Fruit fly (Drosophila melanogaster) whole organism, embryonic: ENCODE results near the gene CG6659.

ENCODE experiments used
- Atf6 ChIP-seq: fragments of 200-800 bp; sonication (Bioruptor generic); IDR thresholded peaks from 2 replicates; pipeline ENCODE4 v1.3.6; 2022; ENCODE audit warnings: missing biosample characterization, missing genetic modification characterization
- BEAF-32 ChIP-seq: fragments of 200-800 bp; sonication (Bioruptor generic); optimal IDR thresholded peaks from 3 replicates; lab custom pipeline; 2017; ENCODE audit warnings: missing biosample characterization, missing genetic modification characterization, mild to moderate bottlenecking, moderate library complexity, missing genetic modification reagents
- Bgb ChIP-seq: fragments of 200-800 bp; sonication (Bioruptor generic); IDR thresholded peaks from 2 replicates; pipeline ENCODE4 v1.3.6; 2022; ENCODE audit warnings: missing biosample characterization, missing genetic modification characterization; ENCODE audit not compliant: partially characterized antibody
- CG10267 ChIP-seq: fragments of 200-800 bp; sonication (Bioruptor generic); optimal IDR thresholded peaks from 2 replicates; lab custom pipeline; 2018; ENCODE audit warnings: missing biosample characterization, mild to moderate bottlenecking, missing genetic modification characterization, moderate library complexity
- CG10565 ChIP-seq: fragments of 200-800 bp; sonication (Bioruptor generic); optimal IDR thresholded peaks from 3 replicates; lab custom pipeline; 2016; ENCODE audit warnings: missing biosample characterization, mild to moderate bottlenecking, missing genetic modification characterization
- CG11696 ChIP-seq: fragments of 200-800 bp; sonication (Bioruptor generic); IDR thresholded peaks from 2 replicates; pipeline ENCODE4 v1.3.6; 2022; ENCODE audit warnings: missing biosample characterization, missing genetic modification characterization
- CG12071 ChIP-seq: fragments of 200-800 bp; sonication (Bioruptor generic); optimal IDR thresholded peaks from 3 replicates; lab custom pipeline; 2018; ENCODE audit warnings: missing biosample characterization, mild to moderate bottlenecking, missing genetic modification characterization
- CG12391 ChIP-seq: fragments of 200-800 bp; sonication (Bioruptor generic); optimal IDR thresholded peaks from 3 replicates; lab custom pipeline; 2018; ENCODE audit warnings: missing biosample characterization, mild to moderate bottlenecking, missing genetic modification characterization, moderate library complexity
- CG12942 ChIP-seq: fragments of 200-800 bp; sonication (Bioruptor generic); optimal IDR thresholded peaks from 3 replicates; lab custom pipeline; 2016; ENCODE audit warnings: missing biosample characterization, missing genetic modification characterization
- CG13287 ChIP-seq: fragments of 200-800 bp; sonication (Bioruptor generic); IDR thresholded peaks from 2 replicates; pipeline ENCODE4 v1.3.6; 2022; ENCODE audit warnings: missing biosample characterization, missing genetic modification characterization; ENCODE audit not compliant: partially characterized antibody
- CG16813 ChIP-seq: fragments of 200-800 bp; sonication (Bioruptor generic); IDR thresholded peaks from 3 replicates; pipeline ENCODE4 v1.3.6; 2022; ENCODE audit warnings: missing biosample characterization, missing genetic modification characterization; ENCODE audit not compliant: partially characterized antibody
- CG30020 ChIP-seq: fragments of 200-800 bp; optimal IDR thresholded peaks from 2 replicates; lab custom pipeline; 2019; ENCODE audit warnings: missing biosample characterization, mild to moderate bottlenecking, missing genetic modification characterization, moderate library complexity
- CG32532 ChIP-seq: fragments of 200-800 bp; sonication (Bioruptor generic); IDR thresholded peaks from 2 replicates; pipeline ENCODE4 v1.3.6; 2022; ENCODE audit warnings: missing biosample characterization, missing genetic modification characterization
- CG33213 ChIP-seq: fragments of 200-800 bp; sonication (Bioruptor generic); optimal IDR thresholded peaks from 3 replicates; lab custom pipeline; 2016; ENCODE audit warnings: missing biosample characterization, missing genetic modification characterization
- CG34224 ChIP-seq: fragments of 200-800 bp; sonication (Bioruptor generic); IDR thresholded peaks from 3 replicates; pipeline ENCODE4 v1.3.6; 2022; ENCODE audit warnings: missing biosample characterization, missing genetic modification characterization; ENCODE audit not compliant: partially characterized antibody
- CG4617 ChIP-seq: fragments of 200-800 bp; sonication (Bioruptor generic); optimal IDR thresholded peaks from 3 replicates; lab custom pipeline; 2016; ENCODE audit warnings: missing biosample characterization, missing genetic modification characterization, borderline replicate concordance
- CHES-1-like ChIP-seq: fragments of 200-800 bp; sonication (Bioruptor generic); optimal IDR thresholded peaks from 2 replicates; lab custom pipeline; 2016; ENCODE audit warnings: missing biosample characterization, missing genetic modification characterization
- Doc3 ChIP-seq: fragments of 200-800 bp; sonication (Bioruptor generic); IDR thresholded peaks from 3 replicates; pipeline ENCODE4 v1.3.6; 2022; ENCODE audit warnings: missing biosample characterization, missing genetic modification characterization; ENCODE audit not compliant: partially characterized antibody
- E2f2 ChIP-seq: fragments of 200-800 bp; sonication (Bioruptor generic); IDR thresholded peaks from 2 replicates; pipeline ENCODE4 v1.3.6; 2022; ENCODE audit warnings: missing biosample characterization, missing genetic modification characterization
- Ets97D ChIP-seq: fragments of 200-800 bp; sonication (Bioruptor generic); optimal IDR thresholded peaks from 3 replicates; lab custom pipeline; 2016; ENCODE audit warnings: missing biosample characterization, missing genetic modification characterization
- GATAe ChIP-seq: fragments of 200-800 bp; sonication (Bioruptor generic); conservative IDR thresholded peaks from 2 replicates; pipeline ENCODE4 v1.3.6; 2022; ENCODE audit warnings: missing biosample characterization, missing genetic modification characterization
- Hsf ChIP-seq: fragments of 200-800 bp; sonication (Bioruptor generic); optimal IDR thresholded peaks from 3 replicates; lab custom pipeline; 2016; ENCODE audit warnings: missing biosample characterization, missing genetic modification characterization
- Lpt ChIP-seq: fragments of >200 bp; optimal IDR thresholded peaks from 2 replicates; lab custom pipeline; 2018; ENCODE audit warnings: missing biosample characterization, missing genetic modification characterization
- MESR4 ChIP-seq: fragments of 200-800 bp; sonication (Bioruptor generic); optimal IDR thresholded peaks from 2 replicates; lab custom pipeline; 2018; ENCODE audit warnings: missing biosample characterization, mild to moderate bottlenecking, missing genetic modification characterization, moderate library complexity
- Med ChIP-seq: fragments of 200-800 bp; sonication (Bioruptor generic); peaks from one replicate; lab custom pipeline; 2016; ENCODE audit warnings: missing biosample characterization, missing genetic modification characterization, mild to moderate bottlenecking, inconsistent platforms, moderate library complexity
- NfI ChIP-seq: fragments of 200-800 bp; sonication (Bioruptor generic); optimal IDR thresholded peaks from 3 replicates; lab custom pipeline; 2018; ENCODE audit warnings: missing biosample characterization, mild to moderate bottlenecking, missing genetic modification characterization, moderate library complexity
- Six4 ChIP-seq: fragments of 200-800 bp; sonication (Bioruptor generic); optimal IDR thresholded peaks from 2 replicates; lab custom pipeline; 2016; ENCODE audit warnings: missing biosample characterization, missing genetic modification characterization
- Ssrp ChIP-seq: fragments of 200-800 bp; sonication (Bioruptor generic); optimal IDR thresholded peaks from 2 replicates; lab custom pipeline; 2018; ENCODE audit warnings: missing biosample characterization, mild to moderate bottlenecking, missing genetic modification characterization, moderate library complexity
- Vsx1 ChIP-seq: fragments of 200-800 bp; sonication (Bioruptor generic); optimal IDR thresholded peaks from 2 replicates; lab custom pipeline; 2017; ENCODE audit warnings: missing biosample characterization, mild to moderate bottlenecking, missing genetic modification characterization, missing genetic modification reagents
- ase ChIP-seq: fragments of 200-800 bp; sonication (Bioruptor generic); IDR thresholded peaks from 3 replicates; pipeline ENCODE4 v1.3.6; 2022; ENCODE audit warnings: missing biosample characterization, missing genetic modification characterization
- chif ChIP-seq, 2 experiments: fragments of 200-800 bp; sonication (Bioruptor generic); optimal IDR thresholded peaks; 3 replicates each; lab custom pipeline; 2016; ENCODE audit warnings: missing biosample characterization in 2 of 2, missing genetic modification characterization in 2 of 2
- croc ChIP-seq: fragments of 200-800 bp; sonication (Bioruptor generic); conservative IDR thresholded peaks from 3 replicates; pipeline ENCODE4 v1.3.6; 2022; ENCODE audit warnings: missing biosample characterization, missing genetic modification characterization
- disco-r ChIP-seq: fragments of 200-800 bp; sonication (Bioruptor generic); optimal IDR thresholded peaks from 2 replicates; lab custom pipeline; 2016; ENCODE audit warnings: missing biosample characterization, missing genetic modification characterization
- ewg ChIP-seq: fragments of 200-800 bp; sonication (Bioruptor generic); optimal IDR thresholded peaks from 3 replicates; lab custom pipeline; 2017; ENCODE audit warnings: mild to moderate bottlenecking, missing biosample characterization, missing genetic modification reagents, missing genetic modification characterization
- exex ChIP-seq: fragments of 200-800 bp; sonication (Bioruptor generic); optimal IDR thresholded peaks from 4 replicates; lab custom pipeline; 2018; ENCODE audit warnings: missing biosample characterization, mild to moderate bottlenecking, missing genetic modification characterization, moderate library complexity
- gcm ChIP-seq: fragments of 200-800 bp; sonication (Bioruptor generic); optimal IDR thresholded peaks from 2 replicates; lab custom pipeline; 2019; ENCODE audit warnings: missing biosample characterization, mild to moderate bottlenecking, missing genetic modification characterization, moderate library complexity
- gfzf ChIP-seq: fragments of 200-800 bp; sonication (Bioruptor generic); optimal IDR thresholded peaks from 2 replicates; lab custom pipeline; 2016; ENCODE audit warnings: missing biosample characterization, mild to moderate bottlenecking, missing genetic modification characterization, moderate library complexity
- hbn ChIP-seq: fragments of 200-800 bp; sonication (Bioruptor generic); IDR thresholded peaks from 2 replicates; pipeline ENCODE4 v1.3.6; 2022; ENCODE audit warnings: missing biosample characterization, missing genetic modification characterization; ENCODE audit not compliant: partially characterized antibody
- inv ChIP-seq: fragments of 200-800 bp; sonication (Bioruptor generic); IDR thresholded peaks from 2 replicates; pipeline ENCODE4 v1.3.6; 2022; ENCODE audit warnings: missing biosample characterization, missing genetic modification characterization; ENCODE audit not compliant: partially characterized antibody
- knrl ChIP-seq: fragments of 200-800 bp; sonication (Bioruptor generic); IDR thresholded peaks from 3 replicates; pipeline ENCODE4 v1.3.6; 2022; ENCODE audit warnings: missing biosample characterization, missing genetic modification characterization; ENCODE audit not compliant: partially characterized antibody
- lola ChIP-seq, 3 experiments: fragments of >200 bp in 2 of 3; fragments of 200-800 bp in 1 of 3; sonication (Bioruptor generic) in 1 of 3; optimal IDR thresholded peaks; 2 replicates each; lab custom pipeline; 2017 to 2019; ENCODE audit warnings: missing biosample characterization in 3 of 3, missing genetic modification characterization in 3 of 3, mild to moderate bottlenecking in 1 of 3, moderate library complexity in 1 of 3
- nmo ChIP-seq: fragments of 200-800 bp; sonication (Bioruptor generic); optimal IDR thresholded peaks from 2 replicates; lab custom pipeline; 2018; ENCODE audit warnings: missing biosample characterization, mild to moderate bottlenecking, missing genetic modification characterization, moderate library complexity
- psq ChIP-seq: fragments of 200-800 bp; sonication (Bioruptor generic); optimal IDR thresholded peaks from 2 replicates; lab custom pipeline; 2017; ENCODE audit warnings: missing biosample characterization, missing genetic modification characterization
- rib ChIP-seq: fragments of 200-800 bp; sonication (Bioruptor generic); IDR thresholded peaks from 2 replicates; pipeline ENCODE4 v1.3.6; 2022; ENCODE audit warnings: missing biosample characterization, missing genetic modification characterization
- sens ChIP-seq: fragments of 200-800 bp; sonication (Bioruptor generic); peaks from one replicate; lab custom pipeline; 2016; ENCODE audit warnings: missing biosample characterization, missing genetic modification characterization
- stwl ChIP-seq: fragments of 200-800 bp; sonication (Bioruptor generic); optimal IDR thresholded peaks from 3 replicates; lab custom pipeline; 2018; ENCODE audit warnings: missing biosample characterization, mild to moderate bottlenecking, missing genetic modification characterization, moderate library complexity
- trem ChIP-seq: fragments of 200-800 bp; optimal IDR thresholded peaks from 3 replicates; lab custom pipeline; 2019; ENCODE audit warnings: missing biosample characterization, mild to moderate bottlenecking, missing genetic modification characterization, moderate library complexity
- vnd ChIP-seq: fragments of 200-800 bp; sonication (Bioruptor generic); IDR thresholded peaks from 3 replicates; pipeline ENCODE4 v1.3.6; 2022; ENCODE audit warnings: missing biosample characterization, missing genetic modification characterization; ENCODE audit not compliant: partially characterized antibody
- zen2 ChIP-seq: fragments of 200-800 bp; sonication (Bioruptor generic); IDR thresholded peaks from 3 replicates; pipeline ENCODE4 v1.3.6; 2022; ENCODE audit warnings: missing biosample characterization, missing genetic modification characterization; ENCODE audit not compliant: partially characterized antibody

CG6659 gene

dm6 chrX:18652879-18653278, 4.2 kb downstream of the CG6659 start, which contains the start of gene Ing3 (continued):
- TF ChIP-seq CG11696 (GFP tag; lab: Robert Waterston, UW) (no peak), exex (no peak), vnd (peak; percentile 52; the same call in 1 of the 3 replicates), inv (GFP tag; lab: Robert Waterston, UW) (peak; percentile 51; the same call in 1 of the 2 replicates), CG12071 (GFP tag; lab: Kevin White, UChicago) (no peak), psq (GFP tag; lab: Kevin White, UChicago) (no peak), Bgb (GFP tag; lab: Robert Waterston, UW) (peak; percentile 74), stwl (peak; percentile 30), Med (GFP tag; lab: Kevin White, UChicago) (peak; percentile 49), gfzf (GFP tag; lab: Kevin White, UChicago) (peak; percentile 83), CG10565 (no peak), Six4 (no peak), CG13287 (GFP tag; lab: Robert Waterston, UW) (peak; percentile 75), CG10267 (tag; lab: Kevin White, UChicago) (peak; percentile 45), croc (GFP tag; lab: Robert Waterston, UW) (no peak), knrl (peak; percentile 60), Ssrp (tag; lab: Kevin White, UChicago) (no peak), GATAe (GFP tag; lab: Robert Waterston, UW) (no peak), CG12942 (GFP tag; lab: Kevin White, UChicago) (no peak), sens (no peak), nmo (peak; percentile 28), CG16813 (peak; percentile 74), CG30020 (tag; lab: Kevin White, UChicago) (no peak), ewg (GFP tag; lab: Kevin White, UChicago) (peak; percentile 25), chif (GFP tag; optimal IDR thresholded peaks at IDR 0.05; lab: Kevin White, UChicago) (no peak), CG34224 (GFP tag; lab: Robert Waterston, UW) (peak; percentile 53; the same call in 2 of the 3 replicates), CG32532 (GFP tag; lab: Robert Waterston, UW) (no peak), CG4617 (GFP tag; lab: Kevin White, UChicago) (peak; percentile 70), Vsx1 (GFP tag; lab: Kevin White, UChicago) (no peak), hbn (GFP tag; lab: Robert Waterston, UW) (peak; percentile 51; the same call in 1 of the 2 replicates), Lpt (no peak), CHES-1-like (no peak), Hsf (GFP tag; lab: Kevin White, UChicago) (no peak), ase (no peak), Ets97D (GFP tag; lab: Kevin White, UChicago) (peak; percentile 30), trem (tag; lab: Kevin White, UChicago) (peak; percentile 80), MESR4 (peak; percentile 64), NfI (GFP tag; lab: Kevin White, UChicago) (no peak), zen2 (GFP tag; lab: Robert Waterston, UW) (no peak), Atf6 (GFP tag; lab: Robert Waterston, UW) (no peak), disco-r (no peak), CG12391 (tag; lab: Kevin White, UChicago) (no peak), lola (GFP tag; optimal IDR thresholded peaks at IDR 0.05; lab: Kevin White, UChicago) (no peak), E2f2 (GFP tag; lab: Robert Waterston, UW) (peak; percentile 86), gcm (GFP tag; lab: Kevin White, UChicago) (no peak), Doc3 (GFP tag; lab: Robert Waterston, UW) (peak; percentile 40; the same call in 1 of the 3 replicates), CG33213 (GFP tag; lab: Kevin White, UChicago) (no peak), BEAF-32 (GFP tag; lab: Kevin White, UChicago) (peak; percentile 86), rib (no peak)
